Worm (Caenorhabditis elegans): ENCODE results near the gene K07F5.17.
A peak's percentile ranks its signal among the peaks of the same experiment; 100 is the strongest.

The K07F5.17 gene

ce11 chrIV:9854952-9855351, 12.8 kb downstream of the K07F5.17 start:
- TF ChIP-seq vab-15 (tag; optimal IDR thresholded peaks at IDR 0.05) (no peak), elt-2 (tag; optimal IDR thresholded peaks at IDR 0.05) (peak; percentile 5)

- TF ChIP-seq lin-39 (tag; optimal IDR thresholded peaks at IDR 0.05) = no peak
- no peak for TF ChIP-seq nhr-84 (tag; optimal IDR thresholded peaks at IDR 0.05)
- no peak for TF ChIP-seq nhr-47 (tag; optimal IDR thresholded peaks at IDR 0.05)
- no peak for TF ChIP-seq nhr-28 (tag; optimal IDR thresholded peaks at IDR 0.05)
- no peak for TF ChIP-seq aha-1 (tag; optimal IDR thresholded peaks at IDR 0.05)
- TF ChIP-seq efl-1 (optimal IDR thresholded peaks at IDR 0.05) = no peak
- TF ChIP-seq efl-1 (GFP tag; optimal IDR thresholded peaks at IDR 0.05 in 1 of 2) = no peak
- no peak for TF ChIP-seq lin-15B (tag; optimal IDR thresholded peaks at IDR 0.05)
- TF ChIP-seq ceh-90 (tag; optimal IDR thresholded peaks at IDR 0.05) = no peak
- no peak for TF ChIP-seq fkh-4 (tag; optimal IDR thresholded peaks at IDR 0.05; ENCODE audit: borderline replicate concordance)
- TF ChIP-seq rnt-1 (tag; optimal IDR thresholded peaks at IDR 0.05) = no peak
- no peak for TF ChIP-seq C34B4.2 (tag; optimal IDR thresholded peaks at IDR 0.05)
- no peak for TF ChIP-seq pax-3 (tag; optimal IDR thresholded peaks at IDR 0.05)
- no peak for TF ChIP-seq lin-13 (GFP tag; optimal IDR thresholded peaks at IDR 0.05)
- TF ChIP-seq C16A3.4 (tag; optimal IDR thresholded peaks at IDR 0.05) = no peak
- TF ChIP-seq ceh-88 (GFP tag; IDR thresholded peaks at IDR 0.05) = no peak
- no peak for TF ChIP-seq egl-13 (tag; optimal IDR thresholded peaks at IDR 0.05)
- TF ChIP-seq tbx-2 (tag; optimal IDR thresholded peaks at IDR 0.05) = no peak
- no peak for TF ChIP-seq nhr-12 (tag; optimal IDR thresholded peaks at IDR 0.05)
- TF ChIP-seq mdl-1 (tag; optimal IDR thresholded peaks at IDR 0.05) = no peak
Observed at ce11 chrIV:9855712-9856111, 13.5 kb downstream of the K07F5.17 start, which contains the start of gene K07F5.12. TSS of gene K07F5.12 (plus strand) at chrIV:9856012.

- TF ChIP-seq nhr-90 (tag; optimal IDR thresholded peaks at IDR 0.05; ENCODE audit: poor library complexity) (peak; percentile 17), unc-30 (tag; optimal IDR thresholded peaks at IDR 0.05) (no peak), tbx-2 (tag; optimal IDR thresholded peaks at IDR 0.05) (no peak), hpl-2 (GFP tag; optimal IDR thresholded peaks at IDR 0.05) (no peak), efl-1 (optimal IDR thresholded peaks at IDR 0.05) (peak; percentile 62 to 72), efl-1 (GFP tag; optimal IDR thresholded peaks at IDR 0.05 in 1 of 2) (peak; percentile 56 to 90), sptf-1 (tag; optimal IDR thresholded peaks at IDR 0.05) (no peak), rnt-1 (tag; optimal IDR thresholded peaks at IDR 0.05) (peak; percentile 43), lin-15B (tag; optimal IDR thresholded peaks at IDR 0.05) (peak; percentile 37), egl-27 (tag; optimal IDR thresholded peaks at IDR 0.05) (no peak), lir-3 (tag; optimal IDR thresholded peaks at IDR 0.05; ENCODE audit: poor library complexity) (peak; percentile 46), lsy-2 (tag; optimal IDR thresholded peaks at IDR 0.05) (peak in 1 of 2 experiments; percentile 70), fos-1 (tag; optimal IDR thresholded peaks at IDR 0.05) (no peak), fkh-4 (tag; optimal IDR thresholded peaks at IDR 0.05; ENCODE audit: borderline replicate concordance) (no peak), lin-13 (GFP tag; optimal IDR thresholded peaks at IDR 0.05) (peak; percentile 35), F16B12.6 (tag; optimal IDR thresholded peaks at IDR 0.05) (peak; percentile 9), isw-1 (GFP tag; IDR thresholded peaks at IDR 0.05) (peak; percentile 10; the same call in 1 of the 2 replicates), nhr-20 (tag; optimal IDR thresholded peaks at IDR 0.05) (peak; percentile 37), elt-3 (tag; optimal IDR thresholded peaks at IDR 0.05) (peak in 1 of 6 experiments; percentile 24), elt-2 (tag; optimal IDR thresholded peaks at IDR 0.05) (no peak), C34B4.2 (tag; optimal IDR thresholded peaks at IDR 0.05) (no peak), blmp-1 (tag; optimal IDR thresholded peaks at IDR 0.05) (peak; percentile 36), dpl-1 (GFP tag; optimal IDR thresholded peaks at IDR 0.05) (peak; percentile 49 to 69 (median 49)), zag-1 (tag; optimal IDR thresholded peaks at IDR 0.05) (no peak), lin-35 (GFP tag; optimal IDR thresholded peaks at IDR 0.05) (peak; percentile 34 to 81), ceh-82 (tag; optimal IDR thresholded peaks at IDR 0.05) (peak in 1 of 3 experiments; percentile 20), C16A3.4 (tag; optimal IDR thresholded peaks at IDR 0.05) (peak; percentile 79)
Observed at ce11 chrIV:9857952-9858488, 15.8 kb downstream of the K07F5.17 start, which contains the start of gene npp-1. TSS of gene npp-1 (plus strand) at chrIV:9858488.
